Fruit fly (Drosophila melanogaster): Measurements from ENCODE around the gene CG11899.

The CG11899 gene

DNA sequence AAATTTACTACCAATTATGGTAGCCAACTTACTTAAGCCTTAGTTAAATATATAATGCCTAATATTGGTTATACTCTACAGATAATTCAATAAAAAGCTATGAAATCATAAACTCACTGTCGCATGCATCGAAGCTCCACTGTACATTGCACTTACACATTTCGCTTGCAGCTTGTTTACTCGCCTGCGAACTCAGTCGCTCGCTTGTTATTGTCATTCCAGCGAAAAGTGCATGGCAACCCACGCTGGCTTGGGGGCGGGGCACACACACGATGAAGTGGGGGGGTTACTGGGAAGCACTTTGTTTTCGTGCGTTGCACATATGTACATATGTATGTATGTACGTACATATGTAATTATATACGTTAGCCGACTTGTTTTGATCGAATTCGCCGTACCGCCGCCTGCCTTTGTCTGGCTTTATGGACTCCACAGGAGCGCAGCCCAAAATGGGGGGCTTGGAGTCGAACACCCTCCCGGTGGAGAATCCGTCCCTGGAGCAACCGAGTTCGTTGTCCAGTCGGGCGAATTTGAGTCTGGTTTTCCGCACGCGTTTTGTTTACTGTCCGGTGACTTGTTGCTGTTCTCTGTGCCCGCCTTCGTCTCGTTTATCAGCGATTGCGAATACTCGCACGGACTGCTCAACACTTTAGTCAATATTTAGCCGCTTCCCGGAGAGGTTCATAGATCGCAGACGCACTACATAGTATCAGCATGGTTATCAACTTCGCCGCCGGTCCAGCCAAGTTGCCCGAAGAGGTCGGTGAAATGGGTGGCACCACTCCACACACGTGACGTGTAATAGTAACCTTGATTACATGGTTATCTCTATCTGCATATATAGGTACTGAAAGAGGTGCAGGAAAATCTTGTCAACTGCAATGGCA lies at the start of gene CG11899:
Gene CG11899 (plus strand): TSS at position 648 of the 887 bp plus-strand sequence.
- TF ChIP-seq CG8478 (optimal IDR thresholded peaks at IDR 0.05) (no peak), CTCF (optimal IDR thresholded peaks at IDR 0.05) (no peak)

dm6 chr3R:29151621-29152092 lies 48.6 kb upstream of the CG11899 start, which contains the start of gene eIF2D:
eIF2D (minus strand) TSS chr3R:29151794.
- TF ChIP-seq CTCF (optimal IDR thresholded peaks at IDR 0.05): no peak
- no peak for TF ChIP-seq CG8478 (optimal IDR thresholded peaks at IDR 0.05)

DNA sequence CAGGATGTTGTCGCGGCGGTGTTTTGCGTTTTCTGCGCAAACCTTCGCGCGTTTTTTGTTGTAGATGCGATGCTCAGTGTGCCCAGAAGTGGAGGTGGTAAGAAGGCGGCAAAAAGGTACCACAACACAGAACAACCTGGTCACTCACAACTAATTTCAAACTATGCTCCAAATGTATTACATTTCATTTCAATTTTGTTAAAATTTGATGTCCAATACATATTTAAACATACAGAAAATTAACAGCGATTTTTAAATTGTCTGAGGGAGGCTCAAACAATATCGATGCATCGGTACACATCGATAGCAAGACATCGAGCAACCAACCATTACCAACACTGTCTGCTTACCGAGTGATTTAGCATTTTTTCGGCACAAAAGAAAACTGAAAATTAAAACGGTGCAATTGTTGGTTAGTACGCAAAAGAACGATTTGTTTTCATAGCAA lies 47.0 kb upstream of the CG11899 start, which contains the start of the genes Slbp and Rpn2:
Gene Slbp (minus strand): TSS at position 70 of the 448 bp plus-strand sequence.
Gene Rpn2 (plus strand): TSS at position 328 of the 448 bp plus-strand sequence.
- TF ChIP-seq CTCF (optimal IDR thresholded peaks at IDR 0.05) (no peak), CG8478 (optimal IDR thresholded peaks at IDR 0.05) (no peak)

- no peak for TF ChIP-seq CG8478 (optimal IDR thresholded peaks at IDR 0.05)
- TF ChIP-seq CTCF (optimal IDR thresholded peaks at IDR 0.05): no peak
These were observed 42.5 kb upstream of the CG11899 start, which contains the start of gene rdog for dm6 chr3R:29157418-29158398. rdog (plus strand) TSS chr3R:29158122.

dm6 chr3R:29158721-29159120 lies 41.5 kb upstream of the CG11899 start:
- TF ChIP-seq CTCF (optimal IDR thresholded peaks at IDR 0.05) (no peak), CG8478 (optimal IDR thresholded peaks at IDR 0.05) (no peak)

- no peak for TF ChIP-seq CTCF (optimal IDR thresholded peaks at IDR 0.05)
- TF ChIP-seq CG8478 (optimal IDR thresholded peaks at IDR 0.05): no peak
These were observed 40.6 kb upstream of the CG11899 start for dm6 chr3R:29159620-29160019.

DNA sequence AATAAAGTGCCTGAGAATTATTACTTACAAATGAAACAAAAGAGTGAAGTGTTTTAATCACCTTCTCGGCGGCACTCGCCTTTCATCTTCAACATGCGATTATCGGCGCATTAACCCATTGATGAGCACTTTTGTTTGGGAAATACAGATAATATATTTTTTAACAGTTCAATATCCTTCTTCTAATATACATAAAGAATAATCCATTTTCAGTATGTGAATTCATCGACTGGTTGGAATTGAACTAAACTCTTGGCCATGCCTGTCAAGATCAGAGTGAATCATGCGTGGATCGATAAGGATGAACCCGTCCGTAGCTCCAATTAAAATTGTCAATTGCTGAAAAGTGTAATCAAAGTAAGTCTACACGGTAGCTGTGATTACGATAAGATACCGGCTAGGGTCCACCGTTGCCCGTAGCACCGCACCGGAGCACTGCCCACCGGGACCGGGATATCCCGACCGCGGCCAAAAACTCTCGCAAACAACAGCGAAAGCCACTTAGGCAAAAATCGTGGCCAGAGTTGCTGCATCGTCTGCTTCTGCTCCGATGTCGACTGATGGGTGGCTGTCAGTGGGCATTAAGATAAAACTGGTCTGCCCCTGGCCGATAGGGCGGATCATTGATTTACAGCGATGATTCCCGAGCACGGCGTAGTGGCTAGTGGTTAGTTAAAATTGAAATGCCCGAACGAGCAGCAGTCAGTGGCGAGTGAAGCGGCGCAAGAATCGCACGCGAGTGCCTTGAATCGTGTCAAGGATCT lies 35.1 kb upstream of the CG11899 start, which contains the start of gene CG11898:
Gene CG11898 (plus strand): TSS at position 714 of the 764 bp plus-strand sequence.
- TF ChIP-seq CG8478 (optimal IDR thresholded peaks at IDR 0.05): no peak
- no peak for TF ChIP-seq CTCF (optimal IDR thresholded peaks at IDR 0.05)

dm6 chr3R:29190984-29191383 lies 9.3 kb upstream of the CG11899 start:
- TF ChIP-seq CG8478 (optimal IDR thresholded peaks at IDR 0.05): no peak
- TF ChIP-seq CTCF (optimal IDR thresholded peaks at IDR 0.05): no peak

DNA sequence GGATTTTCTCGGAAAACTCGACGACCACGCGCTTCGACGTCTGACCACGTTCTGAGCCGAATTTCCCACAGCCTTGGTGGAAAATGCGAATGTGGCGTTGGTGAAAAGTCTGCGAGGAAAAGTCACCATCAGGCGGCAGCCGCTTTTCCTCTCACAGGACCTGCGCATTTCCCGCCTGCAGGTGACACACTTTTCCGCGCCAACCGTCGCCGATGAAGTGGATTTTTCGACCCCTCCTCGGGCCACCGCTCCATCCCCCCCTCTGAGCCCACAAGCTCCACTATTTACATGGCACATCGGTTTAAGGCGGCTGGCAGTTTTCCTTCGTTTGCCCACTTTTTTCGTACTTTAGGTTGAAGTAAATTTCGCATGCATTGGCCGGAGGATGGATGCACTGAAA lies 5.3 kb upstream of the CG11899 start, which contains the start of gene jus:
Gene jus (minus strand): TSS at position 38 of the 400 bp plus-strand sequence.
- TF ChIP-seq CTCF (optimal IDR thresholded peaks at IDR 0.05): no peak
- no peak for TF ChIP-seq CG8478 (optimal IDR thresholded peaks at IDR 0.05)

DNA sequence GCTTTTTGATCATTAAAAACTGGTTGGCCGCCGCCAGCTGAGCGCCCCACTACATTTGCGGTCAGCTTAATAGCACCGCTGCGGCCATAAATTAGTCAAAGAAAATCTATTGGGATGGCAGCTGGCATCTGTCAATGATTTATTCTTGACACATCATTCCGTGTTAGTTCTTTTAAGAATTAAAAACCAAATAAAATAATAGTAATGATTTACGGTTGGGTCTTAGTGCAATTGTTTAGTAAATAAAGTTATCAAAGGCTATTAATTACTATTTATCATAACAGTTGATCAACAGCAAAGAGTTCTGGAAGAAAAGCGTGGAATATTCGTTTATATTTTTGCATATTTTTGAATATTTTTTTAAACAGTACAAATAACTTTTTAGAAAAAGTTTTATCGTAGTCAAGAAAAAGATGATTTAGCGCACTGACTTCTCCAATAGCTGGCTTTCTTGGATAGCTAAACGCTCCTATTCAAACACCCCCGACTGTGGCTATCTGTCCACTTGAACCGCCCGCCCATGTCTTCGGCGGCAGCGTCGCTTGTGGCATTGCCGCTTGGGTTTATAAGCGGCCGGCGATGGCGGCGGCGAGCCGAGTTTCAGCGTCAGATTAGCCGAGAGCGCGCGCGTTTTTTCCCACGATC lies 3.2 kb upstream of the CG11899 start, which contains the start of gene CG14515:
Gene CG14515 (plus strand): TSS at position 590 of the 645 bp plus-strand sequence.
- TF ChIP-seq CG8478 (optimal IDR thresholded peaks at IDR 0.05) (no peak), CTCF (optimal IDR thresholded peaks at IDR 0.05) (no peak)

- no peak for TF ChIP-seq CTCF (optimal IDR thresholded peaks at IDR 0.05)
- TF ChIP-seq CG8478 (optimal IDR thresholded peaks at IDR 0.05): no peak
These were observed 2.0 kb upstream of the CG11899 start for dm6 chr3R:29198299-29198698.

DNA sequence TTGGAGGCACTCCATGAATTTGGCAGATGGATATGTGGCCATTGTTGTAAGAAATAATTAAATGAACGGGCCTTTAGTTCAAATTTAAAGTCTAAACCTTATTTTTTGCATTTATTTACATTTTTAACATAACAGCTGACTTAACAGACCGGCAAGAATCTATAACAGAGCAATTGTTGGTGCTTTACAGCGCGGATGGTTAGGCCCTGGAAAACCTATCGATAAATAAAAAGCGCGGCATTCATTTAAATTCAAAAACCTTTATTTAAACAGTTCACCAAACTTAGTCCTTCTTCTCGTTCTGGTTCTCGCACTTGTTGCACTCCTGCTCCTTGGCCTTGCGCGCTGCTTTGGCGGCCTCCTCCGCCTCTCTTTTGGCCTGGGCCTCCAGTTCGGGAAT lies 2.2 kb downstream of the CG11899 start, which contains the start of gene Mesh1:
Gene Mesh1 (minus strand): TSS at position 108 of the 400 bp plus-strand sequence.
- peak; percentile 5 for TF ChIP-seq CG8478 (optimal IDR thresholded peaks at IDR 0.05)
- no peak for TF ChIP-seq CTCF (optimal IDR thresholded peaks at IDR 0.05)

DNA sequence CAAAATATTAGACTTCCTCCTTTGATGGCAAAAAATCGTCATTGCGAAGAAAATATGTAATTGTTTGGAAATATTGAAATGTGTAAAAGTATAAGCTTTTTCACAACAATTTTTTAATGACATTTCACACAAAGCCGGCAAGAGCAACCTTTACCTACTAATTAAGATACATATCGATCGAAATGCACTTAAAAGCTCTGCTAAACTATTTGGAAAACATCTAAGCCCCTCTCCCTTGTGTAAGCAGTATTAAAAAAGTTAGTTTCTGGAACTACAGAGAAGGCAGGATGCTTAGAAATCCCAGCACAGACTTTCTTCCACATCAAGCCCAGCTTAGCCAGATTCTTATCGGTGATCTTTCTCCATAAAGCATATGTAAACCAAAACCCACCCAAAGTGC lies 3.8 kb downstream of the CG11899 start, which contains the start of gene Cyt-c1L:
Gene Cyt-c1L (minus strand): TSS at position 101 of the 400 bp plus-strand sequence.
- no peak for TF ChIP-seq CTCF (optimal IDR thresholded peaks at IDR 0.05)
- TF ChIP-seq CG8478 (optimal IDR thresholded peaks at IDR 0.05): no peak
